Fruit fly (Drosophila melanogaster) whole organism: Measurements from ENCODE around the gene Spag1.

Experiments used
- pan ChIP-seq: fragments of >200 bp; optimal IDR thresholded peaks from 2 replicates; lab custom pipeline; 2017
- psq ChIP-seq: fragments of >200 bp; optimal IDR thresholded peaks from 2 replicates; lab custom pipeline; 2017
- usp ChIP-seq: fragments of >200 bp; optimal IDR thresholded peaks from 2 replicates; lab custom pipeline; 2017; ENCODE audit warnings: missing biosample characterization, missing genetic modification characterization, mixed read lengths

- TF ChIP-seq pan (lab: Kevin White, UChicago): no peak
- no peak for TF ChIP-seq psq (lab: Kevin White, UChicago)
- no peak for TF ChIP-seq usp (GFP tag; lab: Kevin White, UChicago)
Observed at dm6 chr3R:26918857-26919256, 28.8 kb upstream of the Spag1 start.
